Worm (Caenorhabditis elegans) whole organism, late embryonic: ENCODE results near the gene F49E11.2.

ENCODE experiments used
- C38D4.7 ChIP-seq: fragments of 200-800 bp; sonication (Bioruptor generic); optimal IDR thresholded peaks from 2 replicates; lab custom pipeline; 2018; ENCODE audit warnings: mild to moderate bottlenecking, missing genetic modification characterization, moderate library complexity, missing compliant biosample characterization
- F13H6.1 ChIP-seq: sonication (generic microtip); optimal IDR thresholded peaks from 2 replicates; lab custom pipeline; 2016; ENCODE audit warnings: missing genetic modification characterization, missing compliant biosample characterization
- K02D7.2 ChIP-seq: sonication (generic microtip); optimal IDR thresholded peaks from 2 replicates; lab custom pipeline; 2017; ENCODE audit warnings: mild to moderate bottlenecking, missing genetic modification characterization, missing compliant biosample characterization
- Y22D7AL.16 ChIP-seq: sonication (generic microtip); optimal IDR thresholded peaks from 2 replicates; lab custom pipeline; 2016; ENCODE audit warnings: missing genetic modification characterization, missing compliant biosample characterization
- ama-1 ChIP-seq: fragments of 150-350 bp; optimal IDR thresholded peaks from 2 replicates; lab custom pipeline; 2014
- ceh-14 ChIP-seq: sonication (generic microtip); optimal IDR thresholded peaks from 2 replicates; lab custom pipeline; 2016; ENCODE audit warnings: missing genotype, missing genetic modification characterization, missing compliant biosample characterization
- ceh-2 ChIP-seq: sonication (generic microtip); optimal IDR thresholded peaks from 2 replicates; lab custom pipeline; 2016; ENCODE audit warnings: missing genotype, missing genetic modification characterization, missing compliant biosample characterization
- ceh-48 ChIP-seq: sonication (generic microtip); optimal IDR thresholded peaks from 2 replicates; lab custom pipeline; 2016; ENCODE audit warnings: missing genetic modification characterization, inconsistent platforms, missing compliant biosample characterization
- ceh-9 ChIP-seq: sonication (generic microtip); optimal IDR thresholded peaks from 2 replicates; lab custom pipeline; 2016; ENCODE audit warnings: mild to moderate bottlenecking, missing genetic modification characterization, inconsistent platforms, missing compliant biosample characterization
- che-1 ChIP-seq: sonication (generic microtip); optimal IDR thresholded peaks from 2 replicates; lab custom pipeline; 2016; ENCODE audit warnings: mild to moderate bottlenecking, missing genetic modification characterization, missing compliant biosample characterization
- dve-1 ChIP-seq: sonication (generic microtip); optimal IDR thresholded peaks from 2 replicates; lab custom pipeline; 2017; ENCODE audit warnings: antibody characterized with exemption, mild to moderate bottlenecking, missing genetic modification characterization, missing compliant biosample characterization
- elt-2 ChIP-seq: sonication (generic microtip); optimal IDR thresholded peaks from 2 replicates; lab custom pipeline; 2016; ENCODE audit warnings: missing genetic modification reagents, missing genetic modification characterization, missing compliant biosample characterization
- elt-4 ChIP-seq: sonication (generic microtip); optimal IDR thresholded peaks from 2 replicates; lab custom pipeline; 2016; ENCODE audit warnings: missing genetic modification characterization, missing compliant biosample characterization
- fax-1 ChIP-seq: sonication (generic microtip); optimal IDR thresholded peaks from 2 replicates; lab custom pipeline; 2016; ENCODE audit warnings: missing genotype, missing genetic modification characterization, missing compliant biosample characterization
- fkh-6 ChIP-seq: sonication (generic microtip); optimal IDR thresholded peaks from 2 replicates; lab custom pipeline; 2016; ENCODE audit warnings: missing genetic modification characterization, missing compliant biosample characterization
- gmeb-2 ChIP-seq: sonication (generic microtip); optimal IDR thresholded peaks from 2 replicates; lab custom pipeline; 2016; ENCODE audit warnings: missing genetic modification characterization, inconsistent platforms, missing compliant biosample characterization
- hlh-6 ChIP-seq: sonication (generic microtip); optimal IDR thresholded peaks from 2 replicates; lab custom pipeline; 2016; ENCODE audit warnings: missing genotype, missing genetic modification characterization, missing compliant biosample characterization
- hlh-8 ChIP-seq: sonication (generic microtip); optimal IDR thresholded peaks from 2 replicates; lab custom pipeline; 2016; ENCODE audit warnings: missing genotype, missing genetic modification characterization, missing compliant biosample characterization
- lim-6 ChIP-seq: sonication (generic microtip); optimal IDR thresholded peaks from 2 replicates; lab custom pipeline; 2016; ENCODE audit warnings: missing genetic modification characterization, missing compliant biosample characterization
- mec-3 ChIP-seq: sonication (generic microtip); optimal IDR thresholded peaks from 2 replicates; lab custom pipeline; 2016; ENCODE audit warnings: borderline replicate concordance, missing genetic modification characterization, missing compliant biosample characterization
- nfya-1 ChIP-seq: sonication (generic microtip); optimal IDR thresholded peaks from 2 replicates; lab custom pipeline; 2017; ENCODE audit warnings: missing genetic modification characterization, mild to moderate bottlenecking, missing compliant biosample characterization, antibody characterized with exemption, moderate library complexity
- nhr-232 ChIP-seq: sonication (generic microtip); optimal IDR thresholded peaks from 2 replicates; lab custom pipeline; 2016; ENCODE audit warnings: missing genetic modification characterization, missing compliant biosample characterization
- npax-4 ChIP-seq: sonication (generic microtip); optimal IDR thresholded peaks from 2 replicates; lab custom pipeline; 2016; ENCODE audit warnings: missing genetic modification characterization, missing compliant biosample characterization
- odd-2 ChIP-seq: sonication (generic microtip); optimal IDR thresholded peaks from 2 replicates; lab custom pipeline; 2017; ENCODE audit warnings: antibody characterized with exemption, mild to moderate bottlenecking, missing genetic modification characterization, missing compliant biosample characterization
- pha-4 ChIP-seq: fragments of 150-350 bp; optimal IDR thresholded peaks from 2 replicates; lab custom pipeline; 2018; ENCODE audit warnings: missing biosample characterization, missing genetic modification reagents, missing genetic modification characterization
- rnt-1 ChIP-seq: sonication (generic microtip); optimal IDR thresholded peaks from 2 replicates; lab custom pipeline; 2016; ENCODE audit warnings: missing genetic modification characterization, missing compliant biosample characterization
- sdc-2 ChIP-seq: sonication (generic microtip); optimal IDR thresholded peaks from 2 replicates; lab custom pipeline; 2016; ENCODE audit warnings: missing genotype, missing genetic modification characterization, missing compliant biosample characterization
- sox-4 ChIP-seq: sonication (generic microtip); optimal IDR thresholded peaks from 2 replicates; lab custom pipeline; 2017; ENCODE audit warnings: mild to moderate bottlenecking, missing genetic modification characterization, inconsistent platforms, missing compliant biosample characterization
- tbx-2 ChIP-seq: sonication (generic microtip); optimal IDR thresholded peaks from 2 replicates; lab custom pipeline; 2016; ENCODE audit warnings: missing genetic modification characterization, missing compliant biosample characterization
- unc-3 ChIP-seq, 2 experiments: fragments of 200-800 bp in 1 of 2; sonication (Bioruptor generic) in 1 of 2; sonication (generic microtip) in 1 of 2; conservative IDR thresholded peaks in 1 of 2; optimal IDR thresholded peaks in 1 of 2; 2 replicates each; pipeline versions ENCODE4 v1.3.6 to Lab custom; 2016 to 2022; ENCODE audit warnings: missing compliant biosample characterization in 2 of 2, missing genetic modification characterization in 2 of 2, missing genetic modification reagents in 1 of 2
- unc-55 ChIP-seq: sonication (generic microtip); optimal IDR thresholded peaks from 2 replicates; lab custom pipeline; 2017; ENCODE audit warnings: missing biosample characterization, missing genetic modification reagents, missing genetic modification characterization
- unc-86 ChIP-seq: sonication (generic microtip); optimal IDR thresholded peaks from 2 replicates; lab custom pipeline; 2016; ENCODE audit warnings: missing genetic modification characterization, missing compliant biosample characterization
- ztf-16 ChIP-seq: sonication (generic microtip); optimal IDR thresholded peaks from 2 replicates; lab custom pipeline; 2017; ENCODE audit warnings: missing genetic modification characterization, missing compliant biosample characterization

The F49E11.2 gene

ce11 chrIV:13042091-13042490, 3.3 kb upstream of the F49E11.2 start, which contains the start of gene amt-2:
Gene amt-2, plus strand, starts transcription at chrIV:13042391.
- TF ChIP-seq rnt-1 (no peak), che-1 (tag; lab: Kevin White, UChicago) (no peak), unc-55 (GFP tag; lab: Kevin White, UChicago) (no peak)

- TF ChIP-seq Y22D7AL.16 (tag; lab: Kevin White, UChicago) = no peak
- TF ChIP-seq nfya-1 (tag; lab: Kevin White, UChicago) = peak; percentile 87
Observed at ce11 chrIV:13041486-13041885, 2.7 kb upstream of the F49E11.2 start.

ce11 chrIV:13036835-13037234, 2.0 kb downstream of the F49E11.2 start:
- no peak for TF ChIP-seq mec-3 (tag; lab: Kevin White, UChicago)
- TF ChIP-seq hlh-8 (tag; lab: Kevin White, UChicago) = no peak
- TF ChIP-seq pha-4 = no peak
- no peak for TF ChIP-seq unc-86 (tag; lab: Kevin White, UChicago)
- no peak for TF ChIP-seq ceh-2 (tag; lab: Kevin White, UChicago)
- no peak for TF ChIP-seq K02D7.2 (tag; lab: Kevin White, UChicago)
- TF ChIP-seq odd-2 (tag; lab: Kevin White, UChicago) = no peak
- no peak for TF ChIP-seq sox-4
- no peak for TF ChIP-seq F13H6.1 (tag; lab: Kevin White, UChicago)
- TF ChIP-seq elt-2 = no peak
- no peak for TF ChIP-seq gmeb-2
- no peak for TF ChIP-seq unc-3 (GFP tag; conservative IDR thresholded peaks at IDR 0.05; lab: Robert Waterston, UW)
- TF ChIP-seq unc-3 (tag; optimal IDR thresholded peaks at IDR 0.05; lab: Kevin White, UChicago) = no peak
- TF ChIP-seq hlh-6 = no peak
- no peak for TF ChIP-seq elt-4 (tag; lab: Kevin White, UChicago)

- TF ChIP-seq ztf-16 (tag; lab: Kevin White, UChicago) (no peak), ceh-14 (tag; lab: Kevin White, UChicago) (no peak)
- TF ChIP-seq, all 69 proteins: peak for 0
Observed at ce11 chrIV:13035302-13035701, 3.5 kb downstream of the F49E11.2 start.

ce11 chrIV:13033516-13033915, 5.3 kb downstream of the F49E11.2 start:
- TF ChIP-seq ceh-48 (tag; lab: Kevin White, UChicago) = no peak
- TF ChIP-seq ama-1 (lab: Kevin White, UChicago) = no peak
- no peak for TF ChIP-seq nhr-232
- TF ChIP-seq tbx-2 (tag; lab: Kevin White, UChicago) = no peak
- no peak for TF ChIP-seq lim-6 (tag; lab: Kevin White, UChicago)
- no peak for TF ChIP-seq gmeb-2
- TF ChIP-seq npax-4 (tag; lab: Kevin White, UChicago) = no peak
- no peak for TF ChIP-seq dve-1
- no peak for TF ChIP-seq fax-1 (tag; lab: Kevin White, UChicago)
- no peak for TF ChIP-seq ztf-16 (tag; lab: Kevin White, UChicago)
- TF ChIP-seq sdc-2 (tag; lab: Kevin White, UChicago) = no peak
- no peak for TF ChIP-seq ceh-9
- no peak for TF ChIP-seq fkh-6 (tag; lab: Kevin White, UChicago)
- TF ChIP-seq C38D4.7 (GFP tag; lab: Kevin White, UChicago) = no peak
- no peak for TF ChIP-seq odd-2 (tag; lab: Kevin White, UChicago)

- TF ChIP-seq elt-2 (no peak), che-1 (tag; lab: Kevin White, UChicago) (no peak), odd-2 (tag; lab: Kevin White, UChicago) (no peak)
Observed at ce11 chrIV:13032153-13032552, 6.6 kb downstream of the F49E11.2 start.
